Worm (Caenorhabditis elegans): ENCODE measurements around the gene comt-3.

Gene comt-3

DNA sequence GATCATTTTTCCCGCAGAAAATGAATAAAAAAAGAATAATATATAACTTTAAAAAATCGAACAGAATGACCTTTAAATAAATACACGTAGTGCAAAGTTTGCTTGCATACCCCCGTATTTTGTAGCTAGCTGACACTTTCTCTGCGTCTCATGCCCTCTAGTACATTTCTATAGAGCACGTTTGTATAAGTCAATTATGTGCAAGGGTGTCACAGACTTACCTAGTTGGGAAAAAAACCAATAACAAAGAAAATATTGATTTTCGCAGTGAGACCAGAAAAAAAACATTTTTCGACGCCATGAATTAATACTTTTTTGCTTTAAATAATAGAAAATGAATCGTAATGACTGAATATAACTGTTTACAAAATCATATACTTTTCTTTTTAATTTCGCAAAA, 52.0 kb downstream of the comt-3 start, which contains the start of gene ckb-4 (continued):
- TF ChIP-seq egl-27 (tag; optimal IDR thresholded peaks at IDR 0.05): no peak
- no peak for TF ChIP-seq ztf-11 (tag; optimal IDR thresholded peaks at IDR 0.05)
- TF ChIP-seq unc-86 (tag; optimal IDR thresholded peaks at IDR 0.05): no peak
- no peak for TF ChIP-seq efl-3 (GFP tag; optimal IDR thresholded peaks at IDR 0.05)
- no peak for TF ChIP-seq C04F5.9 (tag; optimal IDR thresholded peaks at IDR 0.05)
- no peak for TF ChIP-seq pqm-1 (tag; optimal IDR thresholded peaks at IDR 0.05)
- TF ChIP-seq elt-3 (tag; optimal IDR thresholded peaks at IDR 0.05): no peak
- no peak for TF ChIP-seq sox-4 (tag; optimal IDR thresholded peaks at IDR 0.05)
- no peak for TF ChIP-seq hlh-17 (GFP tag; optimal IDR thresholded peaks at IDR 0.05; ENCODE audit: borderline replicate concordance)
- peak; percentile 48 to 66 for TF ChIP-seq lin-35 (GFP tag; optimal IDR thresholded peaks at IDR 0.05)
- no peak for TF ChIP-seq aha-1 (tag; optimal IDR thresholded peaks at IDR 0.05)
- no peak for TF ChIP-seq pag-3 (tag; optimal IDR thresholded peaks at IDR 0.05; ENCODE audit: borderline replicate concordance, insufficient read depth)
- TF ChIP-seq skn-1 (tag; optimal IDR thresholded peaks at IDR 0.05): peak; percentile 11

DNA sequence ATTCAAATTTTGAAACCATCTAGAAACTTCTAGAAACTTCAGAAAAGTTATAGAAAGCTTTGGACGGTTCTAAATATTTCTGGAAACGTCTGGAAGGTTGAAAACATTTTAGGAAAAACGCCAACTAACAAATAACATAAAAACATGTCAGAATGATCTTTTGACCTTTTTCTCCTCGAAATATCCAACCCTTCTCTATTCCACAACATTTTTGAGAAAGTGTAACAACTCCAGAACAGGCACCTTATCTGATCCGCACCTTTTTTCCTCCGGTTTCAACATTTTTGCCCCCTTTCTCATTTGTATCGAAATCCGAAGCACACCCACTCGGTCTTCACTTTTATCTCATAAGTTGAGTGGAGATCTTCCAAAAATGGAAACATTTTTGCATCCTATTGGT, 53.0 kb downstream of the comt-3 start, which contains the start of gene F22F7.3:
F22F7.3 (plus strand) TSS at position 301 of the 400 bp plus-strand sequence.
- TF ChIP-seq nhr-11 (tag; optimal IDR thresholded peaks at IDR 0.05) (no peak), efl-1 (optimal IDR thresholded peaks at IDR 0.05) (no peak), efl-1 (GFP tag; optimal IDR thresholded peaks at IDR 0.05 in 1 of 2) (peak in 1 of 2 experiments; percentile 66), blmp-1 (tag; optimal IDR thresholded peaks at IDR 0.05) (peak; percentile 34)

All from whole organism, L1 larva.